Fruit fly (Drosophila melanogaster) whole organism, embryonic: ENCODE measurements around the gene Polr1B.

ENCODE experiments used
- B-H1 ChIP-seq: fragments of 200-800 bp; sonication (Bioruptor generic); IDR thresholded peaks from 3 replicates; pipeline ENCODE4 v1.3.6; 2022; ENCODE audit warnings: missing biosample characterization, missing genetic modification characterization
- BtbVII ChIP-seq: fragments of 200-800 bp; sonication (Bioruptor generic); optimal IDR thresholded peaks from 3 replicates; lab custom pipeline; 2017; ENCODE audit warnings: missing biosample characterization, mild to moderate bottlenecking, missing genetic modification characterization
- Bteb2 ChIP-seq: fragments of 200-800 bp; sonication (Bioruptor generic); optimal IDR thresholded peaks from 2 replicates; lab custom pipeline; 2016; ENCODE audit warnings: missing biosample characterization, missing genetic modification characterization
- CG12391 ChIP-seq: fragments of 200-800 bp; sonication (Bioruptor generic); optimal IDR thresholded peaks from 3 replicates; lab custom pipeline; 2018; ENCODE audit warnings: missing biosample characterization, mild to moderate bottlenecking, missing genetic modification characterization, moderate library complexity
- CG13287 ChIP-seq: fragments of 200-800 bp; sonication (Bioruptor generic); IDR thresholded peaks from 2 replicates; pipeline ENCODE4 v1.3.6; 2022; ENCODE audit warnings: missing biosample characterization, missing genetic modification characterization; ENCODE audit not compliant: partially characterized antibody
- CG14050 ChIP-seq: fragments of 200-800 bp; sonication (Bioruptor generic); IDR thresholded peaks from 3 replicates; pipeline ENCODE4 v1.3.6; 2022; ENCODE audit warnings: missing biosample characterization, missing genetic modification characterization
- CG14667 ChIP-seq: fragments of 200-800 bp; sonication (Bioruptor generic); IDR thresholded peaks from 2 replicates; pipeline ENCODE4 v1.3.6; 2022; ENCODE audit warnings: missing biosample characterization, missing genetic modification characterization
- CG14965 ChIP-seq: fragments of 200-800 bp; sonication (Bioruptor generic); optimal IDR thresholded peaks from 2 replicates; lab custom pipeline; 2016; ENCODE audit warnings: missing biosample characterization, missing genetic modification characterization, borderline replicate concordance
- CG1602 ChIP-seq: fragments of 200-800 bp; sonication (Bioruptor generic); optimal IDR thresholded peaks from 3 replicates; lab custom pipeline; 2016; ENCODE audit warnings: missing biosample characterization, missing genetic modification characterization
- CG18262 ChIP-seq: fragments of 200-800 bp; optimal IDR thresholded peaks from 3 replicates; lab custom pipeline; 2019; ENCODE audit warnings: missing biosample characterization, mild to moderate bottlenecking, missing genetic modification characterization, moderate library complexity
- CG1832 ChIP-seq: fragments of 200-800 bp; sonication (Bioruptor generic); optimal IDR thresholded peaks from 2 replicates; lab custom pipeline; 2017; ENCODE audit warnings: missing biosample characterization, mild to moderate bottlenecking, missing genetic modification characterization, inconsistent platforms
- CG18764 ChIP-seq: fragments of 200-800 bp; sonication (Bioruptor generic); optimal IDR thresholded peaks from 3 replicates; lab custom pipeline; 2016; ENCODE audit warnings: missing biosample characterization, missing genetic modification characterization
- CG2120 ChIP-seq: fragments of 200-800 bp; sonication (Bioruptor generic); optimal IDR thresholded peaks from 3 replicates; lab custom pipeline; 2016; ENCODE audit warnings: missing biosample characterization, missing genetic modification characterization
- CG31388 ChIP-seq: fragments of 200-800 bp; sonication (Bioruptor generic); optimal IDR thresholded peaks from 2 replicates; lab custom pipeline; 2016; ENCODE audit warnings: missing biosample characterization, missing genetic modification characterization
- CG32532 ChIP-seq: fragments of 200-800 bp; sonication (Bioruptor generic); IDR thresholded peaks from 2 replicates; pipeline ENCODE4 v1.3.6; 2022; ENCODE audit warnings: missing biosample characterization, missing genetic modification characterization
- CG33213 ChIP-seq: fragments of 200-800 bp; sonication (Bioruptor generic); optimal IDR thresholded peaks from 3 replicates; lab custom pipeline; 2016; ENCODE audit warnings: missing biosample characterization, missing genetic modification characterization
- CG4404 ChIP-seq: fragments of 200-800 bp; sonication (Bioruptor generic); IDR thresholded peaks from 2 replicates; pipeline ENCODE4 v1.3.6; 2022; ENCODE audit warnings: missing biosample characterization, missing genetic modification characterization
- CG4820 ChIP-seq: fragments of 200-800 bp; sonication (Bioruptor generic); optimal IDR thresholded peaks from 3 replicates; lab custom pipeline; 2016; ENCODE audit warnings: missing biosample characterization, missing genetic modification characterization
- CG6683 ChIP-seq: fragments of 200-800 bp; sonication (Bioruptor generic); optimal IDR thresholded peaks from 2 replicates; lab custom pipeline; 2017; ENCODE audit warnings: missing biosample characterization, mild to moderate bottlenecking, missing genetic modification characterization, missing genetic modification reagents
- CG7745 ChIP-seq: fragments of 200-800 bp; sonication (Bioruptor generic); optimal IDR thresholded peaks from 2 replicates; lab custom pipeline; 2018; ENCODE audit warnings: missing biosample characterization, mild to moderate bottlenecking, missing genetic modification characterization, moderate library complexity
- Doc3 ChIP-seq: fragments of 200-800 bp; sonication (Bioruptor generic); IDR thresholded peaks from 3 replicates; pipeline ENCODE4 v1.3.6; 2022; ENCODE audit warnings: missing biosample characterization, missing genetic modification characterization; ENCODE audit not compliant: partially characterized antibody
- Elba2 ChIP-seq: fragments of 200-800 bp; sonication (Bioruptor generic); optimal IDR thresholded peaks from 3 replicates; lab custom pipeline; 2016; ENCODE audit warnings: missing biosample characterization, missing genetic modification characterization
- Ets97D ChIP-seq: fragments of 200-800 bp; sonication (Bioruptor generic); optimal IDR thresholded peaks from 3 replicates; lab custom pipeline; 2016; ENCODE audit warnings: missing biosample characterization, missing genetic modification characterization
- Gug ChIP-seq: fragments of 200-800 bp; sonication (Bioruptor generic); IDR thresholded peaks from 4 replicates; pipeline ENCODE4 v1.3.6; 2022; ENCODE audit warnings: missing biosample characterization, missing genetic modification characterization
- NfI ChIP-seq: fragments of 200-800 bp; sonication (Bioruptor generic); optimal IDR thresholded peaks from 3 replicates; lab custom pipeline; 2018; ENCODE audit warnings: missing biosample characterization, mild to moderate bottlenecking, missing genetic modification characterization, moderate library complexity
- Oli ChIP-seq: fragments of 200-800 bp; sonication (Bioruptor generic); optimal IDR thresholded peaks from 2 replicates; lab custom pipeline; 2018; ENCODE audit warnings: missing biosample characterization, mild to moderate bottlenecking, missing genetic modification characterization, moderate library complexity
- Rx ChIP-seq: fragments of 200-800 bp; sonication (Bioruptor generic); IDR thresholded peaks from 2 replicates; pipeline ENCODE4 v1.3.6; 2022; ENCODE audit warnings: missing biosample characterization, missing genetic modification characterization
- Sry-β ChIP-seq: fragments of 200-800 bp; sonication (Bioruptor generic); optimal IDR thresholded peaks from 2 replicates; lab custom pipeline; 2018; ENCODE audit warnings: missing biosample characterization, mild to moderate bottlenecking, missing genetic modification characterization, moderate library complexity
- al ChIP-seq: fragments of 200-800 bp; sonication (Bioruptor generic); IDR thresholded peaks from 2 replicates; pipeline ENCODE4 v1.3.6; 2022; ENCODE audit warnings: missing biosample characterization, missing genetic modification characterization
- chif ChIP-seq, 2 experiments: fragments of 200-800 bp; sonication (Bioruptor generic); optimal IDR thresholded peaks; 3 replicates each; lab custom pipeline; 2016; ENCODE audit warnings: missing biosample characterization in 2 of 2, missing genetic modification characterization in 2 of 2
- dm ChIP-seq: fragments of 200-800 bp; sonication (Bioruptor generic); optimal IDR thresholded peaks from 3 replicates; lab custom pipeline; 2016; ENCODE audit warnings: missing biosample characterization, missing genetic modification characterization
- exex ChIP-seq: fragments of 200-800 bp; sonication (Bioruptor generic); optimal IDR thresholded peaks from 4 replicates; lab custom pipeline; 2018; ENCODE audit warnings: missing biosample characterization, mild to moderate bottlenecking, missing genetic modification characterization, moderate library complexity
- fd96Cb ChIP-seq: fragments of 200-800 bp; sonication (Bioruptor generic); optimal IDR thresholded peaks from 2 replicates; lab custom pipeline; 2018; ENCODE audit warnings: missing biosample characterization, mild to moderate bottlenecking, missing genetic modification characterization, moderate library complexity
- h ChIP-seq: fragments of >200 bp; optimal IDR thresholded peaks from 2 replicates; lab custom pipeline; 2017
- hkb ChIP-seq, 2 experiments: fragments of 200-800 bp in 1 of 2; fragments of >200 bp in 1 of 2; sonication (Bioruptor generic) in 1 of 2; IDR thresholded peaks in 1 of 2; optimal IDR thresholded peaks in 1 of 2; 2 replicates each; pipeline versions ENCODE4 v1.3.6 to Lab custom; 2017 to 2022; ENCODE audit warnings: missing biosample characterization in 1 of 2, missing genetic modification characterization in 1 of 2
- kah ChIP-seq: fragments of 200-800 bp; sonication (Bioruptor generic); optimal IDR thresholded peaks from 2 replicates; lab custom pipeline; 2018; ENCODE audit warnings: missing biosample characterization, mild to moderate bottlenecking, missing genetic modification characterization
- oc ChIP-seq: fragments of 200-800 bp; sonication (Bioruptor generic); optimal IDR thresholded peaks from 2 replicates; lab custom pipeline; 2018; ENCODE audit warnings: missing biosample characterization, mild to moderate bottlenecking, missing genetic modification characterization, moderate library complexity
- pfk ChIP-seq: fragments of 200-800 bp; sonication (Bioruptor generic); optimal IDR thresholded peaks from 2 replicates; lab custom pipeline; 2018; ENCODE audit warnings: missing biosample characterization, mild to moderate bottlenecking, missing genetic modification characterization, moderate library complexity
- pum ChIP-seq: fragments of 200-800 bp; sonication (Bioruptor generic); optimal IDR thresholded peaks from 2 replicates; lab custom pipeline; 2016; ENCODE audit warnings: missing biosample characterization, missing genetic modification characterization
- ranshi ChIP-seq: fragments of 200-800 bp; sonication (Bioruptor generic); IDR thresholded peaks from 2 replicates; pipeline ENCODE4 v1.3.6; 2022; ENCODE audit warnings: missing biosample characterization, missing genetic modification characterization
- rib ChIP-seq: fragments of 200-800 bp; sonication (Bioruptor generic); IDR thresholded peaks from 2 replicates; pipeline ENCODE4 v1.3.6; 2022; ENCODE audit warnings: missing biosample characterization, missing genetic modification characterization
- row ChIP-seq: fragments of 200-800 bp; sonication (Bioruptor generic); IDR thresholded peaks from 3 replicates; pipeline ENCODE4 v1.3.6; 2022; ENCODE audit warnings: missing biosample characterization, missing genetic modification characterization
- slp2 ChIP-seq: fragments of 200-800 bp; sonication (Bioruptor generic); optimal IDR thresholded peaks from 2 replicates; lab custom pipeline; 2016; ENCODE audit warnings: missing biosample characterization, missing genetic modification characterization
- tap ChIP-seq: fragments of 200-800 bp; optimal IDR thresholded peaks from 3 replicates; lab custom pipeline; 2019; ENCODE audit warnings: missing biosample characterization, mild to moderate bottlenecking, missing genetic modification characterization, moderate library complexity
- tio ChIP-seq: fragments of 200-800 bp; sonication (Bioruptor generic); optimal IDR thresholded peaks from 2 replicates; lab custom pipeline; 2017; ENCODE audit warnings: missing biosample characterization, missing genetic modification characterization, inconsistent platforms
- wor ChIP-seq: fragments of 200-800 bp; sonication (Bioruptor generic); IDR thresholded peaks from 2 replicates; pipeline ENCODE4 v1.3.6; 2022; ENCODE audit warnings: missing biosample characterization, missing genetic modification characterization

The Polr1B gene

dm6 chr2L:414593-415399, 10.7 kb downstream of the Polr1B start, which contains the start of the genes AP-2alpha and ebi (continued):
- peak; percentile 91 for TF ChIP-seq CG14965 (GFP tag; lab: Kevin White, UChicago)
- TF ChIP-seq CG18262 (tag; lab: Kevin White, UChicago): peak; percentile 79
- TF ChIP-seq CG14050 (GFP tag; lab: Robert Waterston, UW): peak; percentile 73
- peak; percentile 32; the same call in 1 of the 2 replicates for TF ChIP-seq CG13287
- TF ChIP-seq NfI (GFP tag; lab: Kevin White, UChicago): peak; percentile 83
- TF ChIP-seq CG7745: no peak
- peak; percentile 31 for TF ChIP-seq pfk (GFP tag; lab: Kevin White, UChicago)
- peak; percentile 89 for TF ChIP-seq CG33213 (GFP tag; lab: Kevin White, UChicago)
- peak; percentile 42 for TF ChIP-seq exex (tag; lab: Kevin White, UChicago)
- TF ChIP-seq row (GFP tag; lab: Robert Waterston, UW): peak; percentile 98
- peak; percentile 81 for TF ChIP-seq wor (GFP tag; lab: Robert Waterston, UW)
- peak; percentile 96 for TF ChIP-seq CG2120 (GFP tag; lab: Kevin White, UChicago)
- peak; percentile 85 for TF ChIP-seq CG32532 (GFP tag; lab: Robert Waterston, UW)
- no peak for TF ChIP-seq tio (GFP tag; lab: Kevin White, UChicago)
- peak; percentile 61; the same call in 1 of the 2 replicates for TF ChIP-seq Rx
- TF ChIP-seq CG12391: peak; percentile 93
- peak; percentile 47 for TF ChIP-seq CG31388 (GFP tag; lab: Kevin White, UChicago)
- peak; percentile 78 for TF ChIP-seq Oli
- TF ChIP-seq CG4404 (GFP tag; lab: Robert Waterston, UW): peak; percentile 92
- peak; percentile 86 for TF ChIP-seq rib (GFP tag; lab: Robert Waterston, UW)
- peak; percentile 88; the same call in 1 of the 2 replicates for TF ChIP-seq ranshi (GFP tag; lab: Robert Waterston, UW)
- TF ChIP-seq hkb (optimal IDR thresholded peaks at IDR 0.05; lab: Kevin White, UChicago): peak; percentile 92
- peak; percentile 81 for TF ChIP-seq hkb (GFP tag; IDR thresholded peaks at IDR 0.05; lab: Robert Waterston, UW)
- TF ChIP-seq B-H1 (GFP tag; lab: Robert Waterston, UW): peak; percentile 70; the same call in 2 of the 3 replicates
- peak; percentile 96 for TF ChIP-seq pum (GFP tag; lab: Kevin White, UChicago)
- peak; percentile 28 for TF ChIP-seq CG6683 (GFP tag; lab: Kevin White, UChicago)
- TF ChIP-seq CG4820 (GFP tag; lab: Kevin White, UChicago): peak; percentile 86
- TF ChIP-seq chif (GFP tag; optimal IDR thresholded peaks at IDR 0.05; lab: Kevin White, UChicago): peak; percentile 92 to 96
- no peak for TF ChIP-seq h (lab: Kevin White, UChicago)
- no peak for TF ChIP-seq oc (tag; lab: Kevin White, UChicago)
- TF ChIP-seq CG18764 (GFP tag; lab: Kevin White, UChicago): peak; percentile 77
- peak; percentile 78 for TF ChIP-seq fd96Cb (tag; lab: Kevin White, UChicago)
- peak; percentile 48 for TF ChIP-seq Sry-β (GFP tag; lab: Kevin White, UChicago)
- TF ChIP-seq tap (tag; lab: Kevin White, UChicago): no peak
- peak; percentile 91 for TF ChIP-seq dm (GFP tag; lab: Kevin White, UChicago)
- TF ChIP-seq CG1832 (GFP tag; lab: Kevin White, UChicago): no peak
- TF ChIP-seq kah (GFP tag; lab: Kevin White, UChicago): no peak
- no peak for TF ChIP-seq Doc3 (GFP tag; lab: Robert Waterston, UW)
- TF ChIP-seq CG14667: peak; percentile 86
- TF ChIP-seq slp2 (GFP tag; lab: Kevin White, UChicago): peak; percentile 91
- peak; percentile 91 for TF ChIP-seq al (GFP tag; lab: Robert Waterston, UW)
- TF ChIP-seq Ets97D: peak; percentile 92
- no peak for TF ChIP-seq BtbVII (GFP tag; lab: Kevin White, UChicago)
- peak; percentile 63 for TF ChIP-seq Elba2
- peak; percentile 83 for TF ChIP-seq Bteb2
- TF ChIP-seq Gug (GFP tag; lab: Robert Waterston, UW): peak; percentile 92
- peak; percentile 88 for TF ChIP-seq CG1602
